Comparison of ENCODE assay signal across 3 fruit fly cellular contexts in genomic region chr3L:14229481-14229880, dm6.
TF ChIP-seq lines count a peak whose summit lies in the region.

No protein-coding gene starts in this region.

- TF ChIP-seq CTCF in whole organism, embryonic (GFP tag; optimal IDR thresholded peaks at IDR 0.05; lab: Kevin White, UChicago): no peak

TF ChIP-seq in whole organism, embryonic, 481 proteins besides CTCF, POLR2A, EP300 and RAD21:
- peak; percentile 65 for TF ChIP-seq CG7372 (GFP tag; IDR thresholded peaks at IDR 0.05; lab: Robert Waterston, UW)
- TF ChIP-seq jing (GFP tag; optimal IDR thresholded peaks at IDR 0.05; lab: Kevin White, UChicago): no peak
- TF ChIP-seq row (GFP tag; IDR thresholded peaks at IDR 0.05; lab: Robert Waterston, UW): peak; percentile 16; the same call in 1 of the 3 replicates
- peak; percentile 63 for TF ChIP-seq Med (GFP tag; lab: Kevin White, UChicago)
- no peak for TF ChIP-seq NC2α (GFP tag; optimal IDR thresholded peaks at IDR 0.05; lab: Kevin White, UChicago)
- no peak for TF ChIP-seq Xrp1 (GFP tag; IDR thresholded peaks at IDR 0.05; lab: Robert Waterston, UW)
- TF ChIP-seq gcm (GFP tag; optimal IDR thresholded peaks at IDR 0.05; lab: Kevin White, UChicago): no peak
- TF ChIP-seq CG6683 (GFP tag; optimal IDR thresholded peaks at IDR 0.05; lab: Kevin White, UChicago): no peak
- TF ChIP-seq CG12155 (GFP tag; optimal IDR thresholded peaks at IDR 0.05; lab: Kevin White, UChicago): no peak
- TF ChIP-seq NfI (GFP tag; optimal IDR thresholded peaks at IDR 0.05; lab: Kevin White, UChicago): no peak
- no peak for TF ChIP-seq Dip2 (GFP tag; IDR thresholded peaks at IDR 0.05; lab: Robert Waterston, UW)
- TF ChIP-seq Drgx (GFP tag; IDR thresholded peaks at IDR 0.05; lab: Robert Waterston, UW): peak; percentile 64
- no peak for TF ChIP-seq CG17568 (GFP tag; optimal IDR thresholded peaks at IDR 0.05; lab: Kevin White, UChicago)
- TF ChIP-seq rib (GFP tag; IDR thresholded peaks at IDR 0.05; lab: Robert Waterston, UW): 0 out of 2 replicates have a peak, but pooled peaks have one; percentile 23
- TF ChIP-seq eve (GFP tag; optimal IDR thresholded peaks at IDR 0.05; lab: Kevin White, UChicago): peak in 1 of 2 experiments; percentile 33
- TF ChIP-seq CG5180 (GFP tag; optimal IDR thresholded peaks at IDR 0.05; lab: Kevin White, UChicago): no peak
- no peak for TF ChIP-seq cas (GFP tag; IDR thresholded peaks at IDR 0.05; lab: Robert Waterston, UW)
- peak; percentile 4 for TF ChIP-seq CG12769 (tag; optimal IDR thresholded peaks at IDR 0.05; lab: Kevin White, UChicago)
- no peak for TF ChIP-seq Side (GFP tag; optimal IDR thresholded peaks at IDR 0.05; lab: Kevin White, UChicago)

TF ChIP-seq in whole organism, prepupa, 60 proteins besides CTCF, POLR2A, EP300 and RAD21:
- TF ChIP-seq eg (GFP tag; IDR thresholded peaks at IDR 0.05; lab: Robert Waterston, UW) (peak; percentile 65; the same call in 2 of the 3 replicates), CG15336 (GFP tag; IDR thresholded peaks at IDR 0.05; lab: Robert Waterston, UW) (peak; percentile 57), CG16779 (tag; optimal IDR thresholded peaks at IDR 0.05; lab: Kevin White, UChicago) (peak; percentile 5), CG6276 (GFP tag; optimal IDR thresholded peaks at IDR 0.05; lab: Kevin White, UChicago) (peak; percentile 33), CG32006 (GFP tag; optimal IDR thresholded peaks at IDR 0.05; lab: Kevin White, UChicago) (peak; percentile 36), fd59A (GFP tag; optimal IDR thresholded peaks at IDR 0.05; lab: Kevin White, UChicago) (no peak), fkh (GFP tag; optimal IDR thresholded peaks at IDR 0.05; lab: Kevin White, UChicago) (no peak), net (GFP tag; optimal IDR thresholded peaks at IDR 0.05; lab: Kevin White, UChicago) (peak; percentile 4), esn (GFP tag; optimal IDR thresholded peaks at IDR 0.05; lab: Kevin White, UChicago) (no peak), CG8119 (GFP tag; IDR thresholded peaks at IDR 0.05; lab: Robert Waterston, UW) (peak; percentile 21; the same call in 2 of the 3 replicates), Hr4 (GFP tag; optimal IDR thresholded peaks at IDR 0.05; lab: Kevin White, UChicago) (peak; percentile 12)

TF ChIP-seq in whole organism, pupa, 21 proteins besides CTCF, POLR2A, EP300 and RAD21:
- TF ChIP-seq CG8301 (tag; optimal IDR thresholded peaks at IDR 0.05; lab: Kevin White, UChicago): peak; percentile 20
- peak; percentile 42 for TF ChIP-seq CG14655 (GFP tag; optimal IDR thresholded peaks at IDR 0.05; lab: Kevin White, UChicago)
- TF ChIP-seq Pif1B (GFP tag; optimal IDR thresholded peaks at IDR 0.05; lab: Kevin White, UChicago): no peak
- no peak for TF ChIP-seq rn (GFP tag; IDR thresholded peaks at IDR 0.05; lab: Robert Waterston, UW)
- TF ChIP-seq CG4496 (GFP tag; IDR thresholded peaks at IDR 0.05; lab: Robert Waterston, UW): peak; percentile 69
- peak; percentile 20; the same call in 1 of the 2 replicates for TF ChIP-seq CG32121 (GFP tag; IDR thresholded peaks at IDR 0.05; lab: Robert Waterston, UW)
- no peak for TF ChIP-seq CG15710 (tag; optimal IDR thresholded peaks at IDR 0.05; lab: Kevin White, UChicago)
- no peak for TF ChIP-seq gl (tag; optimal IDR thresholded peaks at IDR 0.05; lab: Kevin White, UChicago)
- peak; percentile 64 for TF ChIP-seq Ets98B (GFP tag; IDR thresholded peaks at IDR 0.05; lab: Robert Waterston, UW)
- no peak for TF ChIP-seq EcR (GFP tag; optimal IDR thresholded peaks at IDR 0.05; lab: Kevin White, UChicago)
- no peak for TF ChIP-seq CG9948 (tag; optimal IDR thresholded peaks at IDR 0.05; lab: Kevin White, UChicago)

Comparison
In these comparisons a context has a peak if more than half of its experiments do, and no peak if none do; other contexts are left out.
1. Of the 7 proteins assayed by ChIP-seq in both whole organism, embryonic and whole organism, prepupa: peak only in whole organism, embryonic: none; only in whole organism, prepupa: CG16779; in both: none; in neither: 6.